Worm (Caenorhabditis elegans): ENCODE data around the gene gid-7.

Gene gid-7

DNA sequence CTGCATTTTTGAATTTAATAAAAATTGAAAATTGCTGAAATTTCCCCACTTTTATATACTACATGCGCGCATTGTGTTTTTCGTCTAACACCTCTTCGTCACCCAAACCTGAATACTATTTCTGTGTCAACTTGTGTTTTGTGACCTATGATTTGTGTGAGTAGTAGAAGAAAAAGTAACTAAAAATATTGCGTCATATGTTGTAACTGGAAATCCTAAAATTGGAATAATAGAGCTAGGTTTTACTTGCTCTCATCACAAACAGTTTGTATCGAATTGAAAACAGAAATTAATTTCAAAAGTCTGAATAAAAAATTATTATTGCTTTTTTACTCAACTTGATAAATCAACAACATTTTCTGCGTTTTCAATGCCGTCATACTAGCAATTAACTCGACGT lies 48.6 kb upstream of the gid-7 start, which contains the start of gene R08F11.4:
Gene R08F11.4, minus strand, starts transcription at position 29 of the 400 bp plus-strand sequence.
- TF ChIP-seq sma-9 (GFP tag; optimal IDR thresholded peaks at IDR 0.05) (no peak), sma-9 (tag; optimal IDR thresholded peaks at IDR 0.05) (no peak), lin-11 (tag; optimal IDR thresholded peaks at IDR 0.05) (no peak), unc-55 (GFP tag; optimal IDR thresholded peaks at IDR 0.05) (no peak), nhr-6 (tag; optimal IDR thresholded peaks at IDR 0.05) (no peak), nhr-23 (tag; optimal IDR thresholded peaks at IDR 0.05) (no peak), egl-27 (tag; optimal IDR thresholded peaks at IDR 0.05) (no peak), sma-3 (GFP tag; optimal IDR thresholded peaks at IDR 0.05) (no peak), fos-1 (tag; optimal IDR thresholded peaks at IDR 0.05) (peak; percentile 5), C34F6.9 (tag; optimal IDR thresholded peaks at IDR 0.05) (no peak), nhr-129 (tag; optimal IDR thresholded peaks at IDR 0.05) (peak; percentile 98), mab-5 (tag; optimal IDR thresholded peaks at IDR 0.05) (no peak)

DNA sequence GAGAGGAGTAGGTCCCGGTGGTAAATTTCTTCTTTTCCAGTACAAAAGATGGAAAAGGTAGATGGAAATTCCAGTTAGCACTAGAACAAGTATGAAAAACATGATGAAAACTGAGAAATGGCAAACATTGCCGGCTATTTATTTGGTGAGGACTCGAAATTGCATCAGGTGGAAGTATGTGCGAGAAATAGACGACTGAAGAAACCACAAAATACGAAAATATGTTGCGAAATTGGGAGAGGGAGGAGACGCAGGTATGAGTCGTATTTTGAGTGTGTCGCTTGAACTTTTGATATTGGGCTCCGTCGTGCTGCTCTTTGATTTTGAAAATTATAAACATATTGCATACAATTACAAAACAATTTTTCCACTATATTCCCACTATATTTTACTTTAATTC lies 46.5 kb upstream of the gid-7 start, which contains the start of gene cyp-33C8:
Gene cyp-33C8, minus strand, starts transcription at position 200 of the 400 bp plus-strand sequence.
- TF ChIP-seq sma-9 (GFP tag; optimal IDR thresholded peaks at IDR 0.05) = peak; percentile 71
- no peak for TF ChIP-seq sma-9 (tag; optimal IDR thresholded peaks at IDR 0.05)
- no peak for TF ChIP-seq lin-13 (GFP tag; optimal IDR thresholded peaks at IDR 0.05)
- peak; percentile 51 for TF ChIP-seq fos-1 (tag; optimal IDR thresholded peaks at IDR 0.05)
- TF ChIP-seq skn-1 (tag; optimal IDR thresholded peaks at IDR 0.05) = no peak
- TF ChIP-seq unc-55 (GFP tag; optimal IDR thresholded peaks at IDR 0.05) = peak; percentile 52
- peak; percentile 95 for TF ChIP-seq nhr-129 (tag; optimal IDR thresholded peaks at IDR 0.05)
- TF ChIP-seq ztf-11 (tag; optimal IDR thresholded peaks at IDR 0.05) = no peak
- peak; percentile 49 for TF ChIP-seq C34F6.9 (tag; optimal IDR thresholded peaks at IDR 0.05)
- no peak for TF ChIP-seq blmp-1 (tag; optimal IDR thresholded peaks at IDR 0.05; ENCODE audit: insufficient read depth)
- TF ChIP-seq nhr-237 (tag; optimal IDR thresholded peaks at IDR 0.05) = no peak
- no peak for TF ChIP-seq nhr-23 (tag; optimal IDR thresholded peaks at IDR 0.05)
- TF ChIP-seq nhr-77 (tag; optimal IDR thresholded peaks at IDR 0.05) = no peak
- no peak for TF ChIP-seq lsy-2 (tag; optimal IDR thresholded peaks at IDR 0.05)

DNA sequence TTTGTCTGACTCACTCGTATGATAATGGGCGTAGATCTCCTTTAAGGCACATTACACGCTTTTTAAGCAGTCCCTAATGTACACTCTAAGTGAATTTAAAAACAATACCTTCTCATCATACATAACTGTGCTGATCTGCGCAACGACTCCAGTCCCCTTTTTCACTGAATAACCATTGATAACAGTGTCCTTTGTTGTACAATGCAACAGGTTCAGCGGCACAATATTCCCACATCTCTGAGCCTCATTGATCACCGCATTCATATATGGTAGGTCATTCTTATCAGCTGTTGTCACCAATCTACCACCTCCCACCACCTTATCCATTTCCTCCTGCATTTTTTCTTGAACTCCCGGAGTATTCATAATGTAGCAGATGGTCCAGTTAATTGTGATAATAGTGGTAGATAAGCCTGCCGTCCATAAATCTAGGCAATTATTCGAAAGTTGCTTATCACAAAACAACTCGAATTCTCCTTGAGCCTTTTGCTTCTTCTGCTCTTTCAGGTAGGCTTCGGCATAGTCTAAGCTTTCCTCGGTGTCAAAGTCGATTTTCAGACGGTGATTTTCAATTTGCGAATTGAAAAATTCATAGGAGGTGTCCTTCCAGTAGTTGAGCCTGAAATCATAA lies 45.0 kb upstream of the gid-7 start:
- TF ChIP-seq sma-3 (GFP tag; optimal IDR thresholded peaks at IDR 0.05) = no peak
- no peak for TF ChIP-seq nhr-129 (tag; optimal IDR thresholded peaks at IDR 0.05)
- TF ChIP-seq ztf-11 (tag; optimal IDR thresholded peaks at IDR 0.05) = no peak
- no peak for TF ChIP-seq nhr-23 (tag; optimal IDR thresholded peaks at IDR 0.05)
- no peak for TF ChIP-seq lin-11 (tag; optimal IDR thresholded peaks at IDR 0.05)
- TF ChIP-seq F13H6.1 (tag; optimal IDR thresholded peaks at IDR 0.05) = no peak
- TF ChIP-seq fos-1 (tag; optimal IDR thresholded peaks at IDR 0.05) = no peak
- TF ChIP-seq sma-9 (GFP tag; optimal IDR thresholded peaks at IDR 0.05) = no peak
- no peak for TF ChIP-seq sma-9 (tag; optimal IDR thresholded peaks at IDR 0.05)
- no peak for TF ChIP-seq R02D3.7 (tag; optimal IDR thresholded peaks at IDR 0.05)
- no peak for TF ChIP-seq mdl-1 (tag; optimal IDR thresholded peaks at IDR 0.05)
- TF ChIP-seq unc-39 (tag; optimal IDR thresholded peaks at IDR 0.05) = no peak
- no peak for TF ChIP-seq nhr-6 (tag; optimal IDR thresholded peaks at IDR 0.05)
- no peak for TF ChIP-seq elt-3 (tag; optimal IDR thresholded peaks at IDR 0.05)
- TF ChIP-seq mab-5 (tag; optimal IDR thresholded peaks at IDR 0.05) = no peak
- TF ChIP-seq Y55F3AM.14 (GFP tag; optimal IDR thresholded peaks at IDR 0.05) = no peak

DNA sequence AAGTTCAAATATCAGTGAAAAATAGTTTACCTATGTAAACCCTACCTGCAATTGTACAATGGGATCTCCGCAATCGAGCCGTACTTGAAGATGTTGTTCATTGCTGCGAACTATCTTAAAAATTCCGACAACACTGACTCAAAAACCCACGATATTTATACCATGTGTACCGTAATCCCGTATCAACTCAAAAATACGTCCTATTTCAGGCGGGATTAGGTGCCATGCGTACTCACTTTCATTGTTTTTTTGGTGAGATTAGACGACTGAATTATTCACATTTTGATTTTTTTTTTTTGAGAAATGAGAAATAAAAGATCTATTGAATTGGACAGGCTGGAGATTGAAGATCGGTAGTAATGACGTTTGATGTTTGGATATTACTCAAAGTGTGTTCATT lies 43.5 kb upstream of the gid-7 start, which contains the start of gene srt-30:
Gene srt-30, minus strand, starts transcription at position 101 of the 400 bp plus-strand sequence.
- TF ChIP-seq gmeb-1 (tag; optimal IDR thresholded peaks at IDR 0.05) (no peak), ztf-11 (tag; optimal IDR thresholded peaks at IDR 0.05) (no peak), aly-2 (tag; optimal IDR thresholded peaks at IDR 0.05) (no peak), unc-62 (GFP tag; optimal IDR thresholded peaks at IDR 0.05) (no peak), nhr-21 (tag; optimal IDR thresholded peaks at IDR 0.05) (no peak), nhr-10 (tag; optimal IDR thresholded peaks at IDR 0.05) (no peak), Y55F3AM.14 (GFP tag; optimal IDR thresholded peaks at IDR 0.05) (no peak), nhr-237 (tag; optimal IDR thresholded peaks at IDR 0.05) (no peak), ztf-1 (GFP tag; conservative IDR thresholded peaks at IDR 0.05) (no peak), nhr-11 (tag; optimal IDR thresholded peaks at IDR 0.05) (no peak), dmd-4 (tag; optimal IDR thresholded peaks at IDR 0.05) (no peak), sem-4 (tag; optimal IDR thresholded peaks at IDR 0.05) (no peak), mbf-1 (tag; optimal IDR thresholded peaks at IDR 0.05) (no peak), ceh-16 (tag; optimal IDR thresholded peaks at IDR 0.05) (no peak), ZK546.5 (tag; optimal IDR thresholded peaks at IDR 0.05) (no peak), mdl-1 (tag; optimal IDR thresholded peaks at IDR 0.05) (no peak), ztf-4 (tag; optimal IDR thresholded peaks at IDR 0.05) (no peak), sma-3 (GFP tag; optimal IDR thresholded peaks at IDR 0.05) (no peak), elt-3 (tag; optimal IDR thresholded peaks at IDR 0.05) (no peak)

Data from whole organism, L2 larva.